Worm (Caenorhabditis elegans) whole organism, early embryonic: Measurements from ENCODE around the gene eyg-1.

ENCODE experiments used
- B0310.2 ChIP-seq: sonication (generic microtip); optimal IDR thresholded peaks from 2 replicates; lab custom pipeline; 2016; ENCODE audit warnings: mild to moderate bottlenecking, missing genetic modification characterization, missing compliant biosample characterization
- F13C5.2 ChIP-seq: sonication (generic microtip); optimal IDR thresholded peaks from 2 replicates; lab custom pipeline; 2017; ENCODE audit warnings: mild to moderate bottlenecking, missing genetic modification characterization, inconsistent platforms, missing compliant biosample characterization
- aly-1 ChIP-seq: sonication (generic microtip); optimal IDR thresholded peaks from 2 replicates; lab custom pipeline; 2016; ENCODE audit warnings: missing genetic modification characterization, missing compliant biosample characterization
- ama-1 ChIP-seq: fragments of 150-350 bp; optimal IDR thresholded peaks from 2 replicates; lab custom pipeline; 2014
- ceh-13 ChIP-seq: fragments of 200-800 bp; sonication (Bioruptor generic); optimal IDR thresholded peaks from 2 replicates; lab custom pipeline; 2018; ENCODE audit warnings: mild to moderate bottlenecking, missing genetic modification characterization, missing compliant biosample characterization
- ceh-36 ChIP-seq: sonication (generic microtip); optimal IDR thresholded peaks from 2 replicates; lab custom pipeline; 2016; ENCODE audit warnings: missing genetic modification characterization, inconsistent platforms, missing compliant biosample characterization
- ets-7 ChIP-seq: sonication (generic microtip); optimal IDR thresholded peaks from 2 replicates; lab custom pipeline; 2016; ENCODE audit warnings: missing genotype, missing genetic modification characterization, missing compliant biosample characterization
- flt-1 ChIP-seq: fragments of 200-800 bp; sonication (Bioruptor generic); IDR thresholded peaks from 2 replicates; pipeline ENCODE4 v1.3.6; 2022; ENCODE audit warnings: missing genetic modification characterization, missing compliant biosample characterization
- hmbx-1 ChIP-seq: sonication (generic microtip); optimal IDR thresholded peaks from 2 replicates; lab custom pipeline; 2016; ENCODE audit warnings: mild to moderate bottlenecking, missing genetic modification characterization, missing compliant biosample characterization
- hmg-4 ChIP-seq: fragments of 200-800 bp; sonication (Bioruptor generic); optimal IDR thresholded peaks from 2 replicates; lab custom pipeline; 2018; ENCODE audit warnings: mild to moderate bottlenecking, missing genetic modification characterization, missing compliant biosample characterization
- hnd-1 ChIP-seq: sonication (generic microtip); optimal IDR thresholded peaks from 2 replicates; lab custom pipeline; 2016; ENCODE audit warnings: missing genetic modification characterization, missing compliant biosample characterization
- pes-1 ChIP-seq: fragments of 200-800 bp; sonication (Bioruptor generic); IDR thresholded peaks from 2 replicates; pipeline ENCODE4 v1.3.6; 2022; ENCODE audit warnings: missing genetic modification reagents, missing genetic modification characterization, missing compliant biosample characterization
- scrt-1 ChIP-seq: fragments of 200-800 bp; sonication (Bioruptor generic); IDR thresholded peaks from 2 replicates; pipeline ENCODE4 v1.3.6; 2022; ENCODE audit warnings: missing genetic modification characterization, missing compliant biosample characterization
- sea-1 ChIP-seq: fragments of 200-800 bp; sonication (Bioruptor generic); conservative IDR thresholded peaks from 2 replicates; pipeline ENCODE4 v1.3.6; 2022; ENCODE audit warnings: missing genetic modification characterization, missing compliant biosample characterization
- tbx-11 ChIP-seq: fragments of 200-800 bp; sonication (Bioruptor generic); IDR thresholded peaks from 2 replicates; pipeline ENCODE4 v1.3.6; 2022; ENCODE audit warnings: missing genetic modification characterization, missing compliant biosample characterization
- tbx-37 ChIP-seq: fragments of 200-800 bp; sonication (Bioruptor generic); conservative IDR thresholded peaks from 2 replicates; pipeline ENCODE4 v1.3.6; 2022; ENCODE audit warnings: missing genetic modification reagents, missing genetic modification characterization, missing compliant biosample characterization
- tra-4 ChIP-seq: sonication (generic microtip); optimal IDR thresholded peaks from 2 replicates; lab custom pipeline; 2017; ENCODE audit warnings: missing genetic modification characterization, missing compliant biosample characterization

eyg-1 gene

ce11 chrII:9831033-9831432 is 3.3 kb upstream of the eyg-1 start, which contains the start of gene ZK938.12:
TSS of gene ZK938.12 (plus strand) at chrII:9831333.
- no peak for TF ChIP-seq pes-1 (GFP tag; lab: Robert Waterston, UW)
- no peak for TF ChIP-seq sea-1 (GFP tag; lab: Robert Waterston, UW)
- no peak for TF ChIP-seq ama-1 (lab: Kevin White, UChicago)
- TF ChIP-seq hnd-1 (tag; lab: Kevin White, UChicago), result no peak
- TF ChIP-seq tra-4 (tag; lab: Kevin White, UChicago), result no peak
- TF ChIP-seq ceh-36, result no peak
- TF ChIP-seq aly-1, result no peak
- TF ChIP-seq hmbx-1 (tag; lab: Kevin White, UChicago), result no peak
- no peak for TF ChIP-seq ceh-13 (GFP tag; lab: Kevin White, UChicago)
- TF ChIP-seq tbx-11 (GFP tag; lab: Robert Waterston, UW), result no peak
- TF ChIP-seq flt-1 (GFP tag; lab: Robert Waterston, UW), result no peak

ce11 chrII:9829108-9829507 is 1.4 kb upstream of the eyg-1 start, which contains the start of gene ZK938.1:
TSS of gene ZK938.1 (plus strand) at chrII:9829408.
- TF ChIP-seq F13C5.2 (tag; lab: Kevin White, UChicago), result no peak
- no peak for TF ChIP-seq hmg-4
- TF ChIP-seq tra-4 (tag; lab: Kevin White, UChicago), result no peak
- TF ChIP-seq sea-1 (GFP tag; lab: Robert Waterston, UW), result no peak
- TF ChIP-seq ama-1 (lab: Kevin White, UChicago), result no peak
- no peak for TF ChIP-seq hmbx-1 (tag; lab: Kevin White, UChicago)
- TF ChIP-seq ets-7 (tag; lab: Kevin White, UChicago), result no peak

ce11 chrII:9828502-9828901 is 750 bp upstream of the eyg-1 start:
- TF ChIP-seq ceh-36 (no peak), tbx-11 (GFP tag; lab: Robert Waterston, UW) (no peak), tbx-37 (GFP tag; lab: Robert Waterston, UW) (no peak), aly-1 (no peak), ceh-13 (GFP tag; lab: Kevin White, UChicago) (no peak), hnd-1 (tag; lab: Kevin White, UChicago) (no peak), scrt-1 (no peak), flt-1 (GFP tag; lab: Robert Waterston, UW) (no peak), tra-4 (tag; lab: Kevin White, UChicago) (no peak), F13C5.2 (tag; lab: Kevin White, UChicago) (no peak), hmg-4 (no peak), sea-1 (GFP tag; lab: Robert Waterston, UW) (no peak), ama-1 (lab: Kevin White, UChicago) (no peak)

ce11 chrII:9826946-9827345 is 806 bp downstream of the eyg-1 start:
- TF ChIP-seq tra-4 (tag; lab: Kevin White, UChicago), result no peak
- TF ChIP-seq scrt-1, result no peak
- no peak for TF ChIP-seq F13C5.2 (tag; lab: Kevin White, UChicago)
- no peak for TF ChIP-seq B0310.2 (tag; lab: Kevin White, UChicago)
- no peak for TF ChIP-seq flt-1 (GFP tag; lab: Robert Waterston, UW)
- no peak for TF ChIP-seq tbx-11 (GFP tag; lab: Robert Waterston, UW)
- TF ChIP-seq ceh-13 (GFP tag; lab: Kevin White, UChicago), result no peak
- TF ChIP-seq hmg-4, result no peak
- TF ChIP-seq hnd-1 (tag; lab: Kevin White, UChicago), result no peak
- TF ChIP-seq aly-1, result no peak
- TF ChIP-seq pes-1 (GFP tag; lab: Robert Waterston, UW), result no peak
- no peak for TF ChIP-seq ceh-36
- TF ChIP-seq tbx-37 (GFP tag; lab: Robert Waterston, UW), result no peak
- TF ChIP-seq sea-1 (GFP tag; lab: Robert Waterston, UW), result no peak
- TF ChIP-seq ama-1 (lab: Kevin White, UChicago), result no peak
- TF ChIP-seq ets-7 (tag; lab: Kevin White, UChicago), result no peak

ce11 chrII:9807519-9807972 is 20.2 kb downstream of the eyg-1 start, which contains the start of gene cyp-13A8:
TSS of gene cyp-13A8 (minus strand) at chrII:9807569.
- TF ChIP-seq pes-1 (GFP tag; lab: Robert Waterston, UW) (no peak), ceh-36 (no peak), tbx-37 (GFP tag; lab: Robert Waterston, UW) (no peak), ama-1 (lab: Kevin White, UChicago) (no peak), sea-1 (GFP tag; lab: Robert Waterston, UW) (no peak), aly-1 (no peak), B0310.2 (tag; lab: Kevin White, UChicago) (no peak), ceh-13 (GFP tag; lab: Kevin White, UChicago) (no peak), hnd-1 (tag; lab: Kevin White, UChicago) (no peak), tra-4 (tag; lab: Kevin White, UChicago) (no peak), hmg-4 (no peak), hmbx-1 (tag; lab: Kevin White, UChicago) (no peak), ets-7 (tag; lab: Kevin White, UChicago) (no peak), scrt-1 (no peak), F13C5.2 (tag; lab: Kevin White, UChicago) (no peak)

ce11 chrII:9803320-9803719 is 24.4 kb downstream of the eyg-1 start, which contains the start of gene cyp-13A7:
TSS of gene cyp-13A7 (plus strand) at chrII:9803620.
- TF ChIP-seq F13C5.2 (tag; lab: Kevin White, UChicago), result no peak
- no peak for TF ChIP-seq hmg-4
- TF ChIP-seq flt-1 (GFP tag; lab: Robert Waterston, UW), result no peak
- TF ChIP-seq sea-1 (GFP tag; lab: Robert Waterston, UW), result no peak
- TF ChIP-seq ama-1 (lab: Kevin White, UChicago), result no peak
- no peak for TF ChIP-seq ceh-36
- TF ChIP-seq pes-1 (GFP tag; lab: Robert Waterston, UW), result no peak
- TF ChIP-seq tbx-37 (GFP tag; lab: Robert Waterston, UW), result no peak
- TF ChIP-seq tbx-11 (GFP tag; lab: Robert Waterston, UW), result no peak
- TF ChIP-seq tra-4 (tag; lab: Kevin White, UChicago), result no peak
- TF ChIP-seq hmbx-1 (tag; lab: Kevin White, UChicago), result no peak
- no peak for TF ChIP-seq aly-1
- no peak for TF ChIP-seq ceh-13 (GFP tag; lab: Kevin White, UChicago)
- TF ChIP-seq scrt-1, result no peak
- TF ChIP-seq hnd-1 (tag; lab: Kevin White, UChicago), result no peak
- TF ChIP-seq B0310.2 (tag; lab: Kevin White, UChicago), result no peak
- no peak for TF ChIP-seq ets-7 (tag; lab: Kevin White, UChicago)

ce11 chrII:9802642-9803041 is 25.1 kb downstream of the eyg-1 start, which contains the start of gene cyp-13A6:
TSS of gene cyp-13A6 (minus strand) at chrII:9802821.
- TF ChIP-seq tbx-11 (GFP tag; lab: Robert Waterston, UW) (no peak), tra-4 (tag; lab: Kevin White, UChicago) (no peak), tbx-37 (GFP tag; lab: Robert Waterston, UW) (no peak), F13C5.2 (tag; lab: Kevin White, UChicago) (no peak), ceh-13 (GFP tag; lab: Kevin White, UChicago) (no peak), hnd-1 (tag; lab: Kevin White, UChicago) (no peak), sea-1 (GFP tag; lab: Robert Waterston, UW) (no peak), ceh-36 (no peak), aly-1 (no peak), scrt-1 (no peak)
